Worm (Caenorhabditis elegans) whole organism, midembryonic: Measurements from ENCODE around the gene him-5.

Source experiments
- T22C8.4 ChIP-seq: fragments of 200-800 bp; sonication (Bioruptor generic); IDR thresholded peaks from 2 replicates; pipeline ENCODE4 v1.3.6; 2022; ENCODE audit warnings: missing genetic modification characterization, missing compliant biosample characterization
- cog-1 ChIP-seq: sonication (generic microtip); optimal IDR thresholded peaks from 2 replicates; lab custom pipeline; 2016; ENCODE audit warnings: missing genetic modification characterization, missing compliant biosample characterization
- flt-1 ChIP-seq: fragments of 200-800 bp; sonication (Bioruptor generic); IDR thresholded peaks from 2 replicates; pipeline ENCODE4 v1.3.6; 2022; ENCODE audit warnings: missing genetic modification characterization, missing compliant biosample characterization
- klf-2 ChIP-seq: fragments of 200-800 bp; sonication (Bioruptor generic); conservative IDR thresholded peaks from 2 replicates; pipeline ENCODE4 v1.3.6; 2022; ENCODE audit warnings: missing genetic modification reagents, missing genetic modification characterization, missing compliant biosample characterization
- ref-1 ChIP-seq: fragments of 200-800 bp; sonication (Bioruptor generic); conservative IDR thresholded peaks from 2 replicates; pipeline ENCODE4 v1.3.6; 2022; ENCODE audit warnings: missing genetic modification reagents, missing genetic modification characterization, missing compliant biosample characterization
- tab-1 ChIP-seq: fragments of 200-800 bp; sonication (Bioruptor generic); IDR thresholded peaks from 2 replicates; pipeline ENCODE4 v1.3.6; 2022; ENCODE audit warnings: missing genetic modification characterization, missing compliant biosample characterization
- ztf-23 ChIP-seq: fragments of 200-800 bp; sonication (Bioruptor generic); IDR thresholded peaks from 2 replicates; pipeline ENCODE4 v1.3.6; 2022; ENCODE audit warnings: missing genetic modification reagents, missing genetic modification characterization, missing compliant biosample characterization
- ztf-29 ChIP-seq: fragments of 200-800 bp; sonication (Bioruptor generic); IDR thresholded peaks from 2 replicates; pipeline ENCODE4 v1.3.6; 2022; ENCODE audit warnings: missing genetic modification reagents, missing genetic modification characterization, missing compliant biosample characterization

- TF ChIP-seq ztf-23 (GFP tag; lab: Robert Waterston, UW): no peak
- TF ChIP-seq ztf-29: no peak
- TF ChIP-seq ref-1 (GFP tag; lab: Robert Waterston, UW): no peak
- TF ChIP-seq cog-1 (tag; lab: Kevin White, UChicago): no peak
- TF ChIP-seq flt-1 (GFP tag; lab: Robert Waterston, UW): no peak
- TF ChIP-seq T22C8.4 (GFP tag; lab: Robert Waterston, UW): no peak
- no peak for TF ChIP-seq klf-2 (GFP tag; lab: Robert Waterston, UW)
- TF ChIP-seq tab-1 (GFP tag; lab: Robert Waterston, UW): no peak
Measured at ce11 chrV:14074160-14074559, 16.1 kb upstream of the him-5 start, which contains the start of gene D1086.11.
